Fruit fly (Drosophila melanogaster) S2 (cell line): ENCODE data around the gene SkpD.

Experiments used
- CG8478 ChIP-seq: fragments of >200 bp; optimal IDR thresholded peaks from 2 replicates; lab custom pipeline; 2018
- CTCF ChIP-seq, 2 experiments: fragments of >200 bp; optimal IDR thresholded peaks; 2 replicates each; lab custom pipeline; 2018

DNA sequence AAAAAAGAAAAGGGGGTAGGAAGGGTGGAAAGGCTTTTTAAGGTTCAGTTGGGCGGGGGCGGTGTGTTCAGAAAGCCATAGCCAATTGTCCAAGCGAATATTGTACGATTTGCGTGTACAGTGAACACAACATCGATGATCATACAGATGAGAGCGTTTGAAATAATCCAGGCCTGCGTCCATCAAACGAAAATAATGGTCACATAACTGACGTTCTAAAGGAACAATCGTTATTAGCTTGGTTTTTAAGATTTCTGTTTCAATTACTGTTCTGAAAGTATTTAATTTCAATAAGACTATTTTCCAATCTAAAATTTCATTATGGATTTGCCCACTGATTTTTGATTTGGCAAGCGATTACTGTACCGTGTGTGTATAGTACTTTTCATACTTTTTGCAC lies 12.7 kb downstream of the SkpD start:
- TF ChIP-seq CTCF (optimal IDR thresholded peaks at IDR 0.05; lab: Kevin White, UChicago) (no peak), CG8478 (lab: Kevin White, UChicago) (no peak)
